Worm (Caenorhabditis elegans): Measurements from ENCODE around the gene srx-95.

ce11 chrII:6736604-6737003 lies 18.0 kb downstream of the srx-95 start, which contains the start of gene T14B4.1:
- TF ChIP-seq nhr-11 (tag; optimal IDR thresholded peaks at IDR 0.05) (no peak), snpc-4 (tag; optimal IDR thresholded peaks at IDR 0.05) (no peak), elt-3 (tag; optimal IDR thresholded peaks at IDR 0.05) (no peak), egl-27 (tag; optimal IDR thresholded peaks at IDR 0.05) (no peak), ztf-11 (tag; optimal IDR thresholded peaks at IDR 0.05) (no peak), aly-2 (tag; optimal IDR thresholded peaks at IDR 0.05) (no peak), nhr-6 (tag; optimal IDR thresholded peaks at IDR 0.05) (no peak), fos-1 (tag; optimal IDR thresholded peaks at IDR 0.05) (no peak), nhr-237 (tag; optimal IDR thresholded peaks at IDR 0.05) (no peak), lin-13 (GFP tag; optimal IDR thresholded peaks at IDR 0.05) (no peak), ZK546.5 (tag; optimal IDR thresholded peaks at IDR 0.05) (no peak), blmp-1 (tag; optimal IDR thresholded peaks at IDR 0.05; ENCODE audit: insufficient read depth) (no peak), mbf-1 (tag; optimal IDR thresholded peaks at IDR 0.05) (no peak), mdl-1 (tag; optimal IDR thresholded peaks at IDR 0.05) (no peak)
